Fruit fly (Drosophila melanogaster): ENCODE measurements around the gene CG12093.
A peak's percentile ranks its signal among the peaks of the same experiment; 100 is the strongest.

The CG12093 gene

DNA sequence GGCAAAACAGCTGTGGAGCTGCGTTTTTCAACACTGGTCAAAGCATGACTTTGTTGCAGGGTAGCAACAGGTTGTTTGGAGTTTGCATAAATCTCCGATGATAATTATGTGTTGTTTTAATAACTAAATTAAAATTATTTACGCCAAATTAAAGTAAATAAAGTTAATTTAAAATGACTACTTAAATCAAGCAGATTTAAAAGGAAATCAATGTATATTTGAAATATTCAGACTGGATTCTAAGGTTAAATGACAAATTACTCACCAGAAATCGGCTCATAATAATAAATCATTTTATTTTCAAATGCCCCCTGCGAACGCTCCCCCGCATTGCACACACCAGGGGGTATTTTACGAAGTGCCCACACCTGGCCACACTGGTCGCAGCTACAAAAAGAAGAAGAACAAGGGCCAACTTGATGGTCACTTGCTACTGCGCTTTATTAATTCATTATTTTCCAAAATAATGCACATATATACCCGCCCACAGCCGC is at the start of gene CG12093, which contains the start of gene Atg2 (continued):
- TF ChIP-seq sens (GFP tag) (peak; percentile 97), dmrt11E (tag; optimal IDR thresholded peaks at IDR 0.05) (peak; percentile 88), CG10321 (GFP tag; IDR thresholded peaks at IDR 0.05) (peak; percentile 51; the same call in 1 of the 2 replicates), Rx (GFP tag; IDR thresholded peaks at IDR 0.05) (peak; percentile 85), Sry-δ (GFP tag; optimal IDR thresholded peaks at IDR 0.05) (peak; percentile 44), E2f2 (GFP tag; IDR thresholded peaks at IDR 0.05) (peak; percentile 79), ind (GFP tag; optimal IDR thresholded peaks at IDR 0.05) (peak; percentile 92), nau (GFP tag; optimal IDR thresholded peaks at IDR 0.05) (no peak), ara (GFP tag; IDR thresholded peaks at IDR 0.05) (peak; percentile 77), CG11085 (GFP tag; IDR thresholded peaks at IDR 0.05) (peak; percentile 90), Opbp (GFP tag; IDR thresholded peaks at IDR 0.05; ENCODE audit: partially characterized antibody) (peak; percentile 46; the same call in 1 of the 3 replicates), CG13296 (GFP tag; optimal IDR thresholded peaks at IDR 0.05) (peak; percentile 88), CG6272 (GFP tag; IDR thresholded peaks at IDR 0.05) (peak; percentile 90), nerfin-1 (tag; optimal IDR thresholded peaks at IDR 0.05) (peak; percentile 88), CG32772 (GFP tag; IDR thresholded peaks at IDR 0.05) (peak; percentile 93), Antp (GFP tag; optimal IDR thresholded peaks at IDR 0.05) (peak; percentile 63), onecut (GFP tag; IDR thresholded peaks at IDR 0.05) (peak; percentile 68), CG8359 (GFP tag; optimal IDR thresholded peaks at IDR 0.05; ENCODE audit: borderline replicate concordance) (peak; percentile 55), grn (GFP tag; optimal IDR thresholded peaks at IDR 0.05) (no peak), amos (GFP tag; IDR thresholded peaks at IDR 0.05; ENCODE audit: partially characterized antibody) (peak; percentile 24; the same call in 1 of the 2 replicates), CG10543 (GFP tag; optimal IDR thresholded peaks at IDR 0.05) (peak; percentile 92), caup (GFP tag; optimal IDR thresholded peaks at IDR 0.05; ENCODE audit: severe bottlenecking) (peak; percentile 91), vnd (GFP tag; IDR thresholded peaks at IDR 0.05; ENCODE audit: partially characterized antibody) (no peak), CG1647 (GFP tag; optimal IDR thresholded peaks at IDR 0.05) (peak; percentile 68), cad (GFP tag; optimal IDR thresholded peaks at IDR 0.05) (no peak), Hr3 (GFP tag; optimal IDR thresholded peaks at IDR 0.05) (peak; percentile 95), CG6854 (GFP tag; optimal IDR thresholded peaks at IDR 0.05) (peak; percentile 41), CG11398 (GFP tag; optimal IDR thresholded peaks at IDR 0.05) (peak; percentile 17), CG4617 (GFP tag; optimal IDR thresholded peaks at IDR 0.05; ENCODE audit: borderline replicate concordance) (peak; percentile 79), gem (tag; optimal IDR thresholded peaks at IDR 0.05) (peak; percentile 97), dan (GFP tag; IDR thresholded peaks at IDR 0.05) (peak; percentile 51; the same call in 1 of the 2 replicates), CG3163 (GFP tag; optimal IDR thresholded peaks at IDR 0.05) (peak; percentile 40), CG8281 (tag; optimal IDR thresholded peaks at IDR 0.05) (peak; percentile 74), Bteb2 (GFP tag; optimal IDR thresholded peaks at IDR 0.05) (peak; percentile 88), ttk (GFP tag; IDR thresholded peaks at IDR 0.05) (peak; percentile 92), h (optimal IDR thresholded peaks at IDR 0.05) (no peak), yki (optimal IDR thresholded peaks at IDR 0.05) (no peak), CG3726 (GFP tag; IDR thresholded peaks at IDR 0.05) (peak; percentile 84; the same call in 2 of the 3 replicates), sc (optimal IDR thresholded peaks at IDR 0.05) (no peak), sc (GFP tag; optimal IDR thresholded peaks at IDR 0.05) (peak; percentile 81), CkIIα-i1 (GFP tag; IDR thresholded peaks at IDR 0.05) (no peak), Trl (optimal IDR thresholded peaks at IDR 0.05) (no peak), Trl (GFP tag; optimal IDR thresholded peaks at IDR 0.05) (peak; percentile 64), br (optimal IDR thresholded peaks at IDR 0.05) (no peak), GATAe (GFP tag; conservative IDR thresholded peaks at IDR 0.05) (peak; percentile 65; the same call in 1 of the 2 replicates), CG30020 (tag; optimal IDR thresholded peaks at IDR 0.05) (peak; percentile 82), Doc2 (GFP tag; IDR thresholded peaks at IDR 0.05) (peak; percentile 78), seq (GFP tag; IDR thresholded peaks at IDR 0.05) (peak; percentile 91), CG9876 (GFP tag; optimal IDR thresholded peaks at IDR 0.05) (peak; percentile 40), Oaz (GFP tag; IDR thresholded peaks at IDR 0.05) (peak; percentile 94), HHEX (GFP tag; optimal IDR thresholded peaks at IDR 0.05) (peak; percentile 82), insv (GFP tag; optimal IDR thresholded peaks at IDR 0.05) (peak in 1 of 2 experiments; percentile 67)
